Worm (Caenorhabditis elegans) whole organism, young adult: ENCODE data around the gene W01C9.2.

Source experiments
- B0019.2 ChIP-seq: fragments of 200-800 bp; sonication (Bioruptor generic); conservative IDR thresholded peaks from 2 replicates; pipeline ENCODE4 v1.3.6; 2022; ENCODE audit warnings: missing genetic modification reagents, missing genetic modification characterization, missing compliant biosample characterization
- B0336.3 ChIP-seq: fragments of 200-800 bp; sonication (Bioruptor generic); IDR thresholded peaks from 2 replicates; pipeline ENCODE4 v1.3.6; 2022; ENCODE audit warnings: missing genetic modification characterization, missing compliant biosample characterization
- C06A6.2 ChIP-seq: fragments of 200-800 bp; sonication (Bioruptor generic); conservative IDR thresholded peaks from 2 replicates; pipeline ENCODE4 v1.3.6; 2022; ENCODE audit warnings: missing genetic modification characterization, missing compliant biosample characterization
- F39B2.1 ChIP-seq: fragments of 200-800 bp; sonication (Bioruptor generic); IDR thresholded peaks from 2 replicates; pipeline ENCODE4 v1.3.6; 2022; ENCODE audit warnings: missing genetic modification reagents, missing genetic modification characterization, missing compliant biosample characterization
- F49E8.2 ChIP-seq: sonication (generic microtip); optimal IDR thresholded peaks from 3 replicates; lab custom pipeline; 2017; ENCODE audit warnings: missing genetic modification characterization, mild to moderate bottlenecking, missing compliant biosample characterization, antibody characterized with exemption, moderate library complexity; ENCODE audit not compliant: insufficient read depth
- F52B5.7 ChIP-seq: sonication (generic microtip); optimal IDR thresholded peaks from 2 replicates; lab custom pipeline; 2016; ENCODE audit warnings: mild to moderate bottlenecking, missing genetic modification characterization, missing compliant biosample characterization
- F57C9.4 ChIP-seq: sonication (generic microtip); optimal IDR thresholded peaks from 2 replicates; lab custom pipeline; 2017; ENCODE audit warnings: mild to moderate bottlenecking, missing genetic modification characterization, missing compliant biosample characterization
- K12H6.12 ChIP-seq: fragments of 200-800 bp; sonication (Bioruptor generic); optimal IDR thresholded peaks from 2 replicates; lab custom pipeline; 2018; ENCODE audit warnings: mild to moderate bottlenecking, missing genetic modification characterization, missing compliant biosample characterization
- T26A5.8 ChIP-seq: sonication (generic microtip); optimal IDR thresholded peaks from 2 replicates; lab custom pipeline; 2016; ENCODE audit warnings: missing genetic modification characterization, missing compliant biosample characterization
- Y79H2A.3 ChIP-seq: fragments of 200-800 bp; sonication (Bioruptor generic); conservative IDR thresholded peaks from 2 replicates; pipeline ENCODE4 v1.3.6; 2022; ENCODE audit warnings: missing genetic modification reagents, missing genetic modification characterization, missing compliant biosample characterization
- Y95B8A.8 ChIP-seq: fragments of 200-800 bp; sonication (Bioruptor generic); IDR thresholded peaks from 2 replicates; pipeline ENCODE4 v1.3.6; 2022; ENCODE audit warnings: missing genetic modification reagents, missing genetic modification characterization, missing compliant biosample characterization
- ZK185.1 ChIP-seq: sonication (generic microtip); optimal IDR thresholded peaks from 2 replicates; lab custom pipeline; 2016; ENCODE audit warnings: mild to moderate bottlenecking, missing genetic modification characterization, missing compliant biosample characterization; ENCODE audit not compliant: poor library complexity, severe bottlenecking
- aptf-3 ChIP-seq: fragments of 200-800 bp; sonication (Bioruptor generic); IDR thresholded peaks from 2 replicates; pipeline ENCODE4 v1.3.6; 2022; ENCODE audit warnings: missing genetic modification characterization, missing compliant biosample characterization
- atf-7 ChIP-seq: sonication (generic microtip); optimal IDR thresholded peaks from 2 replicates; lab custom pipeline; 2017; ENCODE audit warnings: mild to moderate bottlenecking, missing genetic modification characterization, missing compliant biosample characterization
- attf-5 ChIP-seq: fragments of 200-800 bp; sonication (Bioruptor generic); optimal IDR thresholded peaks from 2 replicates; lab custom pipeline; 2018; ENCODE audit warnings: mild to moderate bottlenecking, missing genetic modification characterization, missing compliant biosample characterization
- ccch-3 ChIP-seq: fragments of 200-800 bp; sonication (Bioruptor generic); optimal IDR thresholded peaks from 2 replicates; lab custom pipeline; 2018; ENCODE audit warnings: mild to moderate bottlenecking, missing genetic modification characterization, missing compliant biosample characterization
- cebp-1 ChIP-seq, 2 experiments: fragments of 200-800 bp in 1 of 2; sonication (Bioruptor generic) in 1 of 2; sonication (generic microtip) in 1 of 2; IDR thresholded peaks in 1 of 2; optimal IDR thresholded peaks in 1 of 2; 2 replicates each; pipeline versions ENCODE4 v1.3.6 to Lab custom; 2017 to 2022; ENCODE audit warnings: missing compliant biosample characterization in 2 of 2, missing genetic modification characterization in 2 of 2, mild to moderate bottlenecking in 1 of 2, missing genetic modification reagents in 1 of 2, moderate library complexity in 1 of 2
- ceh-58 ChIP-seq: fragments of 200-800 bp; sonication (Bioruptor generic); IDR thresholded peaks from 2 replicates; pipeline ENCODE4 v1.3.6; 2022; ENCODE audit warnings: missing genetic modification characterization, missing compliant biosample characterization
- efl-1 ChIP-seq: fragments of 150-350 bp; optimal IDR thresholded peaks from 2 replicates; lab custom pipeline; 2014; ENCODE audit warnings: missing biosample characterization, missing genetic modification reagents, missing genetic modification characterization
- ekl-4 ChIP-seq: fragments of 200-800 bp; sonication (Bioruptor generic); IDR thresholded peaks from 2 replicates; pipeline ENCODE4 v1.3.6; 2022; ENCODE audit warnings: missing genetic modification reagents, missing genetic modification characterization, missing compliant biosample characterization
- hlh-12 ChIP-seq: sonication (generic microtip); optimal IDR thresholded peaks from 2 replicates; lab custom pipeline; 2016; ENCODE audit warnings: missing genetic modification characterization, missing compliant biosample characterization
- hmg-1.2 ChIP-seq: fragments of 200-800 bp; sonication (Bioruptor generic); IDR thresholded peaks from 2 replicates; pipeline ENCODE4 v1.3.6; 2022; ENCODE audit warnings: missing genetic modification reagents, missing genetic modification characterization, missing compliant biosample characterization
- hrde-1 ChIP-seq: sonication (generic microtip); optimal IDR thresholded peaks from 2 replicates; lab custom pipeline; 2016; ENCODE audit warnings: missing genetic modification characterization, mild to moderate bottlenecking, missing compliant biosample characterization, moderate library complexity, missing genotype, missing genetic modification reagents, borderline replicate concordance
- let-607 ChIP-seq, 2 experiments: fragments of 200-800 bp in 1 of 2; sonication (Bioruptor generic) in 1 of 2; sonication (generic microtip) in 1 of 2; optimal IDR thresholded peaks; 2 replicates each; lab custom pipeline; 2016 to 2018; ENCODE audit warnings: mild to moderate bottlenecking in 2 of 2, missing compliant biosample characterization in 2 of 2, missing genetic modification characterization in 2 of 2, moderate library complexity in 2 of 2, missing genotype in 1 of 2
- lin-26 ChIP-seq: fragments of 200-800 bp; sonication (Bioruptor generic); IDR thresholded peaks from 2 replicates; pipeline ENCODE4 v1.3.6; 2022; ENCODE audit warnings: missing genetic modification reagents, missing genetic modification characterization, missing compliant biosample characterization
- lin-40 ChIP-seq: sonication (generic microtip); optimal IDR thresholded peaks from 2 replicates; lab custom pipeline; 2016; ENCODE audit warnings: missing genetic modification characterization, mild to moderate bottlenecking, missing compliant biosample characterization, missing genotype, missing genetic modification reagents
- lin-54 ChIP-seq: fragments of 200-800 bp; sonication (Bioruptor generic); optimal IDR thresholded peaks from 2 replicates; lab custom pipeline; 2018; ENCODE audit warnings: mild to moderate bottlenecking, missing genetic modification characterization, missing compliant biosample characterization
- lir-1 ChIP-seq: fragments of 200-800 bp; sonication (Bioruptor generic); conservative IDR thresholded peaks from 2 replicates; pipeline ENCODE4 v1.3.6; 2022; ENCODE audit warnings: missing genetic modification reagents, missing genetic modification characterization, missing compliant biosample characterization
- lsl-1 ChIP-seq: fragments of 200-800 bp; sonication (Bioruptor generic); optimal IDR thresholded peaks from 2 replicates; lab custom pipeline; 2018; ENCODE audit warnings: mild to moderate bottlenecking, missing genetic modification characterization, moderate library complexity, missing compliant biosample characterization
- lsy-27 ChIP-seq: sonication (generic microtip); optimal IDR thresholded peaks from 2 replicates; lab custom pipeline; 2017; ENCODE audit warnings: missing genetic modification characterization, mild to moderate bottlenecking, missing compliant biosample characterization, antibody characterized with exemption, missing genotype, borderline replicate concordance; ENCODE audit not compliant: insufficient read depth
- madf-3 ChIP-seq: fragments of 200-800 bp; sonication (Bioruptor generic); IDR thresholded peaks from 2 replicates; pipeline ENCODE4 v1.3.6; 2022; ENCODE audit warnings: missing genetic modification reagents, missing genetic modification characterization, missing compliant biosample characterization
- madf-8 ChIP-seq: fragments of 200-800 bp; sonication (Bioruptor generic); conservative IDR thresholded peaks from 2 replicates; pipeline ENCODE4 v1.3.6; 2022; ENCODE audit warnings: missing genetic modification reagents, missing genetic modification characterization, missing compliant biosample characterization
- nfyb-1 ChIP-seq: fragments of 200-800 bp; sonication (Bioruptor generic); IDR thresholded peaks from 2 replicates; pipeline ENCODE4 v1.3.6; 2022; ENCODE audit warnings: missing genetic modification reagents, missing genetic modification characterization, missing compliant biosample characterization
- nhr-27 ChIP-seq: fragments of 200-800 bp; sonication (Bioruptor generic); optimal IDR thresholded peaks from 2 replicates; lab custom pipeline; 2018; ENCODE audit warnings: mild to moderate bottlenecking, missing genetic modification characterization, moderate library complexity, missing compliant biosample characterization
- nhr-80 ChIP-seq: sonication (generic microtip); optimal IDR thresholded peaks from 2 replicates; lab custom pipeline; 2016; ENCODE audit warnings: missing genetic modification characterization, missing compliant biosample characterization
- pbrm-1 ChIP-seq: fragments of 200-800 bp; sonication (Bioruptor generic); IDR thresholded peaks from 2 replicates; pipeline ENCODE4 v1.3.6; 2022; ENCODE audit warnings: missing genetic modification reagents, missing genetic modification characterization, missing compliant biosample characterization
- pha-4 ChIP-seq: fragments of 150-350 bp; sonication (generic microtip); optimal IDR thresholded peaks from 2 replicates; lab custom pipeline; 2014; ENCODE audit warnings: missing biosample characterization, missing genetic modification reagents, missing genetic modification characterization
- rcor-1 ChIP-seq: fragments of 200-800 bp; sonication (Bioruptor generic); IDR thresholded peaks from 2 replicates; pipeline ENCODE4 v1.3.6; 2022; ENCODE audit warnings: missing genetic modification reagents, missing genetic modification characterization, missing compliant biosample characterization
- repo-1 ChIP-seq: sonication (generic microtip); optimal IDR thresholded peaks from 2 replicates; lab custom pipeline; 2017; ENCODE audit warnings: mild to moderate bottlenecking, missing genetic modification characterization, missing compliant biosample characterization
- sea-2 ChIP-seq: fragments of 200-800 bp; sonication (Bioruptor generic); IDR thresholded peaks from 2 replicates; pipeline ENCODE4 v1.3.6; 2022; ENCODE audit warnings: missing genetic modification characterization, missing compliant biosample characterization
- tlf-1 ChIP-seq: fragments of 200-800 bp; sonication (Bioruptor generic); optimal IDR thresholded peaks from 2 replicates; lab custom pipeline; 2018; ENCODE audit warnings: mild to moderate bottlenecking, missing genetic modification characterization, missing compliant biosample characterization
- xnd-1 ChIP-seq: sonication (generic microtip); optimal IDR thresholded peaks from 2 replicates; lab custom pipeline; 2016; ENCODE audit warnings: missing genotype, missing genetic modification reagents, missing genetic modification characterization, missing compliant biosample characterization
- zfh-2 ChIP-seq: fragments of 200-800 bp; sonication (Bioruptor generic); conservative IDR thresholded peaks from 2 replicates; pipeline ENCODE4 v1.3.6; 2022; ENCODE audit warnings: missing genetic modification reagents, missing genetic modification characterization, missing compliant biosample characterization
- ztf-18 ChIP-seq: sonication (generic microtip); optimal IDR thresholded peaks from 2 replicates; lab custom pipeline; 2016; ENCODE audit warnings: missing genotype, mild to moderate bottlenecking, missing genetic modification characterization, missing compliant biosample characterization
- ztf-22 ChIP-seq: fragments of 200-800 bp; sonication (Bioruptor generic); optimal IDR thresholded peaks from 2 replicates; lab custom pipeline; 2018; ENCODE audit warnings: mild to moderate bottlenecking, missing genetic modification characterization, moderate library complexity, missing compliant biosample characterization
- ztf-6 ChIP-seq: fragments of 200-800 bp; sonication (Bioruptor generic); IDR thresholded peaks from 2 replicates; pipeline ENCODE4 v1.3.6; 2022; ENCODE audit warnings: missing genetic modification reagents, missing genetic modification characterization, missing compliant biosample characterization

W01C9.2 gene

ce11 chrII:8559188-8559587, 23.0 kb downstream of the W01C9.2 start:
- TF ChIP-seq ztf-18 (tag; lab: Kevin White, UChicago) (no peak), T26A5.8 (tag; lab: Kevin White, UChicago) (no peak), nfyb-1 (GFP tag; lab: Robert Waterston, UW) (no peak), Y79H2A.3 (GFP tag; lab: Robert Waterston, UW) (no peak), aptf-3 (GFP tag; lab: Robert Waterston, UW) (no peak), madf-8 (GFP tag; lab: Robert Waterston, UW) (no peak), lin-54 (GFP tag; lab: Kevin White, UChicago) (no peak)

- TF ChIP-seq F49E8.2 (no peak), ceh-58 (GFP tag; lab: Robert Waterston, UW) (no peak), nhr-27 (tag; lab: Kevin White, UChicago) (peak; percentile 62), madf-3 (GFP tag; lab: Robert Waterston, UW) (peak; percentile 97; the same call in 1 of the 2 replicates), nhr-80 (tag; lab: Kevin White, UChicago) (peak; percentile 100), attf-5 (GFP tag; lab: Kevin White, UChicago) (peak; percentile 100), atf-7 (peak; percentile 95), lsy-27 (tag; lab: Kevin White, UChicago) (no peak), rcor-1 (GFP tag; lab: Robert Waterston, UW) (peak; percentile 92), C06A6.2 (GFP tag; lab: Robert Waterston, UW) (peak; percentile 95), hmg-1.2 (GFP tag; lab: Robert Waterston, UW) (peak; percentile 95), lin-40 (tag; lab: Kevin White, UChicago) (peak; percentile 98), repo-1 (tag; lab: Kevin White, UChicago) (peak; percentile 93), lir-1 (GFP tag; lab: Robert Waterston, UW) (peak; percentile 97), F39B2.1 (GFP tag; lab: Robert Waterston, UW) (no peak), lsl-1 (GFP tag; lab: Kevin White, UChicago) (no peak), Y95B8A.8 (GFP tag; lab: Robert Waterston, UW) (peak; percentile 92), efl-1 (peak; percentile 56), madf-8 (GFP tag; lab: Robert Waterston, UW) (no peak), cebp-1 (GFP tag; IDR thresholded peaks at IDR 0.05; lab: Robert Waterston, UW) (peak; percentile 89), cebp-1 (tag; optimal IDR thresholded peaks at IDR 0.05; lab: Kevin White, UChicago) (peak; percentile 97), B0336.3 (GFP tag; lab: Robert Waterston, UW) (peak; percentile 97), lin-26 (GFP tag; lab: Robert Waterston, UW) (no peak), pha-4 (peak; percentile 99), F57C9.4 (tag; lab: Kevin White, UChicago) (no peak), ekl-4 (GFP tag; lab: Robert Waterston, UW) (peak; percentile 97), ccch-3 (GFP tag; lab: Kevin White, UChicago) (peak; percentile 39), hrde-1 (no peak), zfh-2 (GFP tag; lab: Robert Waterston, UW) (peak; percentile 95), tlf-1 (GFP tag; lab: Kevin White, UChicago) (peak; percentile 98), K12H6.12 (peak; percentile 99), B0019.2 (GFP tag; lab: Robert Waterston, UW) (no peak), T26A5.8 (tag; lab: Kevin White, UChicago) (no peak), hlh-12 (tag; lab: Kevin White, UChicago) (no peak), let-607 (tag; optimal IDR thresholded peaks at IDR 0.05; lab: Kevin White, UChicago) (peak; percentile 99), F52B5.7 (tag; lab: Kevin White, UChicago) (peak; percentile 85), ztf-6 (GFP tag; lab: Robert Waterston, UW) (peak; percentile 95), sea-2 (GFP tag; lab: Robert Waterston, UW) (no peak), ztf-22 (GFP tag; lab: Kevin White, UChicago) (peak; percentile 95), xnd-1 (tag; lab: Kevin White, UChicago) (no peak), ZK185.1 (tag; lab: Kevin White, UChicago) (peak; percentile 95), pbrm-1 (GFP tag; lab: Robert Waterston, UW) (peak; percentile 98)
Measured at ce11 chrII:8561227-8561626, 25.1 kb downstream of the W01C9.2 start, which contains the start of gene iff-2. Gene iff-2 (minus strand): TSS chrII:8561367.
